Fruit fly (Drosophila melanogaster) whole organism, embryonic: ENCODE measurements around the gene CG31816.
A peak's percentile ranks its signal among the peaks of the same experiment; 100 is the strongest.

Experiments
- Adf1 ChIP-seq: fragments of 200-800 bp; sonication (Bioruptor generic); IDR thresholded peaks from 2 replicates; pipeline ENCODE4 v1.3.6; 2022; ENCODE audit warnings: missing biosample characterization, missing genetic modification characterization
- CG12071 ChIP-seq: fragments of 200-800 bp; sonication (Bioruptor generic); optimal IDR thresholded peaks from 3 replicates; lab custom pipeline; 2018; ENCODE audit warnings: missing biosample characterization, mild to moderate bottlenecking, missing genetic modification characterization
- CG4282 ChIP-seq: fragments of 200-800 bp; sonication (Bioruptor generic); optimal IDR thresholded peaks from 2 replicates; lab custom pipeline; 2016; ENCODE audit warnings: missing biosample characterization, missing genetic modification characterization
- CG6765 ChIP-seq: fragments of 200-800 bp; sonication (Bioruptor generic); optimal IDR thresholded peaks from 3 replicates; lab custom pipeline; 2017; ENCODE audit warnings: missing biosample characterization, mild to moderate bottlenecking, missing genetic modification characterization
- Max ChIP-seq: fragments of 200-800 bp; sonication (Bioruptor generic); optimal IDR thresholded peaks from 2 replicates; lab custom pipeline; 2016; ENCODE audit warnings: missing biosample characterization, mild to moderate bottlenecking, missing genetic modification characterization
- Optix ChIP-seq: fragments of 200-800 bp; sonication (Bioruptor generic); IDR thresholded peaks from 3 replicates; pipeline ENCODE4 v1.3.6; 2022; ENCODE audit warnings: missing biosample characterization, missing genetic modification characterization
- croc ChIP-seq: fragments of 200-800 bp; sonication (Bioruptor generic); conservative IDR thresholded peaks from 3 replicates; pipeline ENCODE4 v1.3.6; 2022; ENCODE audit warnings: missing biosample characterization, missing genetic modification characterization
- nmo ChIP-seq: fragments of 200-800 bp; sonication (Bioruptor generic); optimal IDR thresholded peaks from 2 replicates; lab custom pipeline; 2018; ENCODE audit warnings: missing biosample characterization, mild to moderate bottlenecking, missing genetic modification characterization, moderate library complexity
- oc ChIP-seq: fragments of 200-800 bp; sonication (Bioruptor generic); optimal IDR thresholded peaks from 2 replicates; lab custom pipeline; 2018; ENCODE audit warnings: missing biosample characterization, mild to moderate bottlenecking, missing genetic modification characterization, moderate library complexity
- run ChIP-seq: fragments of 200-800 bp; sonication (Bioruptor generic); optimal IDR thresholded peaks from 3 replicates; lab custom pipeline; 2018; ENCODE audit warnings: missing biosample characterization, mild to moderate bottlenecking, missing genetic modification characterization
- tx ChIP-seq: fragments of 200-800 bp; sonication (Bioruptor generic); optimal IDR thresholded peaks from 2 replicates; lab custom pipeline; 2016; ENCODE audit warnings: missing biosample characterization, missing genetic modification characterization

Gene CG31816

DNA sequence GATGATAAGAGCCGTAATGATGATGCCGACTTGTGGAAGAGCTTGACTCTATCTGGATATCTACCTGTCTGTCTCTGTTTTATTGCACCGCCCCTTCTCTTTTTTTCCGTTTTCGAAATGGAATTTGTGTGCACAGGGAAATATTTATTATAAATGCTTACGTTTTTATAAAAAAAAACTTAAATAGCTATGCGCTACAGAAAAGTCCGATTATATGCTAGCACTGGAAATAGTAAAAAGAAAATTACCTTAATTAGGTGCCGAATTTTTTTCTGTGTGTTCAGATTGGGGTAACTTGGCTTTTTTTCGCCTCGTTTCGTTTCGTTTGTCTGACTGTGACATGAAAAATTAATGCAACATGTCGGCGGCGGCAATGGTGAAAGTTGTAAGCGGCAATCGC lies 49.6 kb downstream of the CG31816 start (continued):
- TF ChIP-seq Optix (GFP tag; lab: Robert Waterston, UW) (no peak; the same call in 2 of the 3 replicates), Adf1 (GFP tag; lab: Robert Waterston, UW) (no peak), oc (tag; lab: Kevin White, UChicago) (peak; percentile 82), tx (GFP tag; lab: Kevin White, UChicago) (no peak), Max (GFP tag; lab: Kevin White, UChicago) (no peak), CG4282 (GFP tag; lab: Kevin White, UChicago) (no peak), nmo (peak; percentile 37), CG6765 (GFP tag; lab: Kevin White, UChicago) (no peak), run (no peak), CG12071 (no peak), croc (GFP tag; lab: Robert Waterston, UW) (peak; percentile 31; the same call in 2 of the 3 replicates)
- TF ChIP-seq, all 482 proteins: peak for 158
